Fruit fly (Drosophila melanogaster) whole organism, embryonic: Measurements from ENCODE around the gene mus301.

Experiments
- Awh ChIP-seq: fragments of 200-800 bp; sonication (Bioruptor generic); IDR thresholded peaks from 2 replicates; pipeline ENCODE4, ENCODE4 v1.3.6; 2022; ENCODE audit warnings: missing biosample characterization, missing genetic modification characterization
- BEAF-32 ChIP-seq: fragments of 200-800 bp; sonication (Bioruptor generic); optimal IDR thresholded peaks from 3 replicates; lab custom pipeline; 2017; ENCODE audit warnings: missing biosample characterization, missing genetic modification characterization, mild to moderate bottlenecking, moderate library complexity, missing genetic modification reagents
- Bdp1 ChIP-seq: fragments of 200-800 bp; sonication (Bioruptor generic); optimal IDR thresholded peaks from 3 replicates; lab custom pipeline; 2016; ENCODE audit warnings: missing biosample characterization, missing genetic modification characterization
- CG10462 ChIP-seq: fragments of 200-800 bp; sonication (Bioruptor generic); optimal IDR thresholded peaks from 2 replicates; lab custom pipeline; 2016; ENCODE audit warnings: missing biosample characterization, missing genetic modification characterization
- CG11560 ChIP-seq: fragments of 200-800 bp; sonication (Bioruptor generic); IDR thresholded peaks from 3 replicates; pipeline ENCODE4 v1.3.6; 2022; ENCODE audit warnings: missing biosample characterization, missing genetic modification characterization
- CG13424 ChIP-seq: fragments of 200-800 bp; sonication (Bioruptor generic); optimal IDR thresholded peaks from 2 replicates; lab custom pipeline; 2019; ENCODE audit warnings: missing biosample characterization, mild to moderate bottlenecking, missing genetic modification characterization, moderate library complexity
- CG13775 ChIP-seq: fragments of 200-800 bp; sonication (Bioruptor generic); optimal IDR thresholded peaks from 3 replicates; lab custom pipeline; 2017; ENCODE audit warnings: missing biosample characterization, mild to moderate bottlenecking, missing genetic modification characterization
- CG15479 ChIP-seq: fragments of 200-800 bp; sonication (Bioruptor generic); optimal IDR thresholded peaks from 3 replicates; lab custom pipeline; 2019; ENCODE audit warnings: missing biosample characterization, mild to moderate bottlenecking, missing genetic modification characterization, moderate library complexity
- CG1603 ChIP-seq: fragments of 200-800 bp; sonication (Bioruptor generic); optimal IDR thresholded peaks from 2 replicates; lab custom pipeline; 2019; ENCODE audit warnings: missing biosample characterization, mild to moderate bottlenecking, missing genetic modification characterization, moderate library complexity
- CG17186 ChIP-seq: fragments of 200-800 bp; sonication (Bioruptor generic); optimal IDR thresholded peaks from 3 replicates; lab custom pipeline; 2017; ENCODE audit warnings: missing biosample characterization, missing genetic modification reagents, missing genetic modification characterization
- CG17328 ChIP-seq: fragments of 200-800 bp; sonication (Bioruptor generic); IDR thresholded peaks from 2 replicates; pipeline ENCODE4 v1.3.6; 2022; ENCODE audit warnings: missing biosample characterization, missing genetic modification characterization
- CG18619 ChIP-seq: fragments of 200-800 bp; sonication (Bioruptor generic); optimal IDR thresholded peaks from 3 replicates; lab custom pipeline; 2017; ENCODE audit warnings: missing biosample characterization, mild to moderate bottlenecking, missing genetic modification characterization
- CG2116 ChIP-seq: fragments of 200-800 bp; sonication (Bioruptor generic); optimal IDR thresholded peaks from 3 replicates; lab custom pipeline; 2018; ENCODE audit warnings: missing biosample characterization, mild to moderate bottlenecking, missing genetic modification characterization
- CG2120 ChIP-seq: fragments of 200-800 bp; sonication (Bioruptor generic); optimal IDR thresholded peaks from 3 replicates; lab custom pipeline; 2016; ENCODE audit warnings: missing biosample characterization, missing genetic modification characterization
- CG2129 ChIP-seq: fragments of 200-800 bp; sonication (Bioruptor generic); IDR thresholded peaks from 2 replicates; pipeline ENCODE4 v1.3.6; 2022; ENCODE audit warnings: missing biosample characterization, missing genetic modification characterization; ENCODE audit not compliant: partially characterized antibody
- CG42726 ChIP-seq: fragments of 200-800 bp; sonication (Bioruptor generic); IDR thresholded peaks from 2 replicates; pipeline ENCODE4 v1.3.6; 2022; ENCODE audit warnings: missing biosample characterization, missing genetic modification characterization; ENCODE audit not compliant: partially characterized antibody
- CG7357 ChIP-seq: fragments of 200-800 bp; sonication (Bioruptor generic); IDR thresholded peaks from 3 replicates; pipeline ENCODE4 v1.3.6; 2022; ENCODE audit warnings: missing biosample characterization, missing genetic modification characterization
- CG7839 ChIP-seq: fragments of 200-800 bp; sonication (Bioruptor generic); optimal IDR thresholded peaks from 3 replicates; lab custom pipeline; 2018; ENCODE audit warnings: missing biosample characterization, mild to moderate bottlenecking, missing genetic modification characterization, moderate library complexity
- CG8290 ChIP-seq, 3 experiments: fragments of 200-800 bp; sonication (Bioruptor generic); optimal IDR thresholded peaks; 2 replicates each; lab custom pipeline; 2016 to 2019; ENCODE audit warnings: missing biosample characterization in 3 of 3, missing genetic modification characterization in 3 of 3, mild to moderate bottlenecking in 2 of 3, moderate library complexity in 1 of 3
- CHES-1-like ChIP-seq: fragments of 200-800 bp; sonication (Bioruptor generic); optimal IDR thresholded peaks from 2 replicates; lab custom pipeline; 2016; ENCODE audit warnings: missing biosample characterization, missing genetic modification characterization
- Dll ChIP-seq: fragments of 200-800 bp; sonication (Bioruptor generic); IDR thresholded peaks from 4 replicates; pipeline ENCODE4 v1.3.6; 2022; ENCODE audit warnings: missing biosample characterization, missing genetic modification characterization; ENCODE audit not compliant: partially characterized antibody
- Elba2 ChIP-seq: fragments of 200-800 bp; sonication (Bioruptor generic); optimal IDR thresholded peaks from 3 replicates; lab custom pipeline; 2016; ENCODE audit warnings: missing biosample characterization, missing genetic modification characterization
- Fer1 ChIP-seq: fragments of 200-800 bp; sonication (Bioruptor generic); optimal IDR thresholded peaks from 2 replicates; lab custom pipeline; 2017; ENCODE audit warnings: missing biosample characterization, mild to moderate bottlenecking, missing genetic modification characterization
- Hmr ChIP-seq: fragments of 200-800 bp; sonication (Bioruptor generic); optimal IDR thresholded peaks from 3 replicates; lab custom pipeline; 2017; ENCODE audit warnings: mild to moderate bottlenecking, missing biosample characterization, missing genetic modification reagents, missing genetic modification characterization
- Hr78 ChIP-seq, 2 experiments: fragments of 200-800 bp in 1 of 2; fragments of >200 bp in 1 of 2; sonication (Bioruptor generic) in 1 of 2; optimal IDR thresholded peaks; 2 replicates each; lab custom pipeline; 2017 to 2019; ENCODE audit warnings: missing biosample characterization in 2 of 2, missing genetic modification characterization in 2 of 2, mild to moderate bottlenecking in 1 of 2, moderate library complexity in 1 of 2
- Lpt ChIP-seq: fragments of >200 bp; optimal IDR thresholded peaks from 2 replicates; lab custom pipeline; 2018; ENCODE audit warnings: missing biosample characterization, missing genetic modification characterization
- Max ChIP-seq: fragments of 200-800 bp; sonication (Bioruptor generic); optimal IDR thresholded peaks from 2 replicates; lab custom pipeline; 2016; ENCODE audit warnings: missing biosample characterization, mild to moderate bottlenecking, missing genetic modification characterization
- NfI ChIP-seq: fragments of 200-800 bp; sonication (Bioruptor generic); optimal IDR thresholded peaks from 3 replicates; lab custom pipeline; 2018; ENCODE audit warnings: missing biosample characterization, mild to moderate bottlenecking, missing genetic modification characterization, moderate library complexity
- Scr ChIP-seq: fragments of 200-800 bp; sonication (Bioruptor generic); IDR thresholded peaks from 2 replicates; pipeline ENCODE4 v1.3.6; 2022; ENCODE audit warnings: missing biosample characterization, missing genetic modification characterization; ENCODE audit not compliant: partially characterized antibody
- Spps ChIP-seq: fragments of 200-800 bp; sonication (Bioruptor generic); optimal IDR thresholded peaks from 2 replicates; lab custom pipeline; 2018; ENCODE audit warnings: missing biosample characterization, mild to moderate bottlenecking, missing genetic modification characterization
- Ssrp ChIP-seq: fragments of 200-800 bp; sonication (Bioruptor generic); optimal IDR thresholded peaks from 2 replicates; lab custom pipeline; 2018; ENCODE audit warnings: missing biosample characterization, mild to moderate bottlenecking, missing genetic modification characterization, moderate library complexity
- crol ChIP-seq: fragments of 200-800 bp; sonication (Bioruptor generic); IDR thresholded peaks from 2 replicates; pipeline ENCODE4 v1.3.6; 2022; ENCODE audit warnings: missing biosample characterization, missing genetic modification characterization
- dpn ChIP-seq, 2 experiments: fragments of 200-800 bp; sonication (Bioruptor generic); optimal IDR thresholded peaks; 3 replicates each; lab custom pipeline; 2016; ENCODE audit warnings: missing biosample characterization in 2 of 2, missing genetic modification characterization in 2 of 2
- grau ChIP-seq: fragments of 200-800 bp; optimal IDR thresholded peaks from 3 replicates; lab custom pipeline; 2019; ENCODE audit warnings: missing biosample characterization, mild to moderate bottlenecking, missing genetic modification characterization, moderate library complexity
- gsb ChIP-seq: fragments of 200-800 bp; sonication (Bioruptor generic); IDR thresholded peaks from 2 replicates; pipeline ENCODE4 v1.3.6; 2022; ENCODE audit warnings: missing biosample characterization, missing genetic modification characterization
- nerfin-2 ChIP-seq: fragments of 200-800 bp; sonication (Bioruptor generic); IDR thresholded peaks from 2 replicates; pipeline ENCODE4 v1.3.6; 2022; ENCODE audit warnings: missing biosample characterization, missing genetic modification characterization; ENCODE audit not compliant: partially characterized antibody
- oc ChIP-seq: fragments of 200-800 bp; sonication (Bioruptor generic); optimal IDR thresholded peaks from 2 replicates; lab custom pipeline; 2018; ENCODE audit warnings: missing biosample characterization, mild to moderate bottlenecking, missing genetic modification characterization, moderate library complexity
- peb ChIP-seq: fragments of 200-800 bp; sonication (Bioruptor generic); IDR thresholded peaks from 2 replicates; pipeline ENCODE4 v1.3.6; 2022; ENCODE audit warnings: missing biosample characterization, missing genetic modification characterization
- pum ChIP-seq: fragments of 200-800 bp; sonication (Bioruptor generic); optimal IDR thresholded peaks from 2 replicates; lab custom pipeline; 2016; ENCODE audit warnings: missing biosample characterization, missing genetic modification characterization
- pzg ChIP-seq: fragments of 200-800 bp; sonication (Bioruptor generic); optimal IDR thresholded peaks from 3 replicates; lab custom pipeline; 2018; ENCODE audit warnings: missing biosample characterization, mild to moderate bottlenecking, missing genetic modification characterization, moderate library complexity
- sim ChIP-seq: fragments of 200-800 bp; sonication (Bioruptor generic); IDR thresholded peaks from 2 replicates; pipeline ENCODE4 v1.3.6; 2022; ENCODE audit warnings: missing biosample characterization, missing genetic modification characterization
- stwl ChIP-seq: fragments of 200-800 bp; sonication (Bioruptor generic); optimal IDR thresholded peaks from 3 replicates; lab custom pipeline; 2018; ENCODE audit warnings: missing biosample characterization, mild to moderate bottlenecking, missing genetic modification characterization, moderate library complexity
- tgo ChIP-seq: fragments of 200-800 bp; sonication (Bioruptor generic); IDR thresholded peaks from 3 replicates; pipeline ENCODE4 v1.3.6; 2022; ENCODE audit warnings: missing biosample characterization, missing genetic modification characterization
- tin ChIP-seq: fragments of 200-800 bp; sonication (Bioruptor generic); optimal IDR thresholded peaks from 3 replicates; lab custom pipeline; 2016; ENCODE audit warnings: missing biosample characterization, missing genetic modification characterization
- tna ChIP-seq: fragments of 200-800 bp; sonication (Bioruptor generic); IDR thresholded peaks from 2 replicates; pipeline ENCODE4 v1.3.6; 2022; ENCODE audit warnings: missing biosample characterization, missing genetic modification characterization; ENCODE audit not compliant: partially characterized antibody
- ttk ChIP-seq: fragments of 200-800 bp; sonication (Bioruptor generic); IDR thresholded peaks from 2 replicates; pipeline ENCODE4 v2.1.2; 2022; ENCODE audit warnings: missing biosample characterization, missing genetic modification characterization
- tup ChIP-seq: fragments of 200-800 bp; sonication (Bioruptor generic); optimal IDR thresholded peaks from 2 replicates; lab custom pipeline; 2016; ENCODE audit warnings: missing biosample characterization, mild to moderate bottlenecking, missing genetic modification characterization, moderate library complexity

Gene mus301

DNA sequence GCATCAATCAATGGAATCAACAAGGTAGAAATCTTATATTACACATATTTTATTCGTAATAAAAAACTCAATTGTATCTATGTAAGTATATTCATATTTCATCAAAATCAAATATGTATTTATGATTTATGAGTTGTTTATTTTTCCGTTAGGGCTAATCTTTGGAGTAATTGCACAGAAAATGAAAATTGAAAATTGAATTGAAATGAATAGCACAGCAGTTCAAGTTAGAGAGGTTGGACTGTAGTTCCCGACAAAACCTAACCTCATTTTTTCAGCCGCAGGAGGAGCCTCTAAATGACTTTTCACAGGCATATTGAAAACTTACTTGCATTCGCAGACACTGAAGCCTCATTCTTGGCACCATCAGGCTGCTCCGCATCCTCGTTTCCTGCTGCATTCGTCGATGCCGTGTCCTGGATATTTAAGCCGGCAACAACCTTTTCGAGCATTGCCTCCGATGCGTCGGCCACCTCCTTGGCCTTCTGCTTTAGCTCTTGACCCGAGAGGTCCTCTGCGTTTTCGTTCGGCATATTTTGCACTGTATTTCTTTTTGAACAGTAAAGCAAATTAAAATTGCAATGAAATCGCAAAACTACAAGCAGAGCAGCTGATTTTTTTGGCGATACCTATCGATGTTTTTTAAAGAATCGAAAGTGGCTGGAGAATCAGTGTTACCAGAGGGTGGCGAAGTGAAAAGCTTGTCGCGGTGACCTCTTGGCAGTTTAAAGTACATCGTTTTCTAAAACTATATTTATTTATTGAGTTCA is 40.4 kb downstream of the mus301 start, which contains the start of gene Nmt (continued):
- TF ChIP-seq nerfin-2 (GFP tag; lab: Robert Waterston, UW) (peak; percentile 51; the same call in 1 of the 2 replicates), CG13424 (tag; lab: Kevin White, UChicago) (peak; percentile 18), tgo (GFP tag; lab: Robert Waterston, UW) (no peak), Hmr (peak; percentile 28), tna (GFP tag; lab: Robert Waterston, UW) (peak; percentile 53; the same call in 1 of the 2 replicates), CG8290 (GFP tag; optimal IDR thresholded peaks at IDR 0.05; lab: Kevin White, UChicago) (no peak), CG8290 (tag; optimal IDR thresholded peaks at IDR 0.05; lab: Kevin White, UChicago) (peak in 1 of 2 experiments; percentile 3), Spps (tag; lab: Kevin White, UChicago) (no peak), pum (GFP tag; lab: Kevin White, UChicago) (no peak), BEAF-32 (peak; percentile 84), stwl (tag; lab: Kevin White, UChicago) (peak; percentile 52), CG1603 (tag; lab: Kevin White, UChicago) (peak; percentile 33), CG17186 (no peak), grau (peak; percentile 91), Awh (GFP tag; lab: Robert Waterston, UW) (no peak), Lpt (GFP tag; lab: Kevin White, UChicago) (no peak), sim (GFP tag; lab: Robert Waterston, UW) (no peak), Scr (GFP tag; lab: Robert Waterston, UW) (peak; percentile 75), dpn (GFP tag; optimal IDR thresholded peaks at IDR 0.05; lab: Kevin White, UChicago) (peak in 1 of 2 experiments; percentile 26), Dll (GFP tag; lab: Robert Waterston, UW) (peak; percentile 82), CG42726 (GFP tag; lab: Robert Waterston, UW) (peak; percentile 35; the same call in 1 of the 2 replicates), CG2116 (peak; percentile 11), crol (no peak), Hr78 (GFP tag; optimal IDR thresholded peaks at IDR 0.05; lab: Kevin White, UChicago) (peak in 1 of 2 experiments; percentile 18), CG2120 (peak; percentile 67), CG13775 (peak; percentile 7), CG18619 (GFP tag; lab: Kevin White, UChicago) (no peak), CG7357 (no peak), oc (tag; lab: Kevin White, UChicago) (no peak), NfI (GFP tag; lab: Kevin White, UChicago) (no peak), Fer1 (GFP tag; lab: Kevin White, UChicago) (no peak), Ssrp (tag; lab: Kevin White, UChicago) (no peak), CG7839 (tag; lab: Kevin White, UChicago) (peak; percentile 40), tin (no peak), Max (GFP tag; lab: Kevin White, UChicago) (no peak), gsb (GFP tag; lab: Robert Waterston, UW) (no peak), CG17328 (GFP tag; lab: Robert Waterston, UW) (peak; percentile 29; the same call in 1 of the 2 replicates), peb (GFP tag; lab: Robert Waterston, UW) (no peak), tup (GFP tag; lab: Kevin White, UChicago) (no peak), pzg (GFP tag; lab: Kevin White, UChicago) (peak; percentile 77), CHES-1-like (GFP tag; lab: Kevin White, UChicago) (peak; percentile 3), Elba2 (GFP tag; lab: Kevin White, UChicago) (no peak), CG2129 (GFP tag; lab: Robert Waterston, UW) (peak; percentile 59), ttk (GFP tag; lab: Robert Waterston, UW) (no peak), Bdp1 (GFP tag; lab: Kevin White, UChicago) (no peak), CG15479 (GFP tag; lab: Kevin White, UChicago) (no peak), CG11560 (tag; lab: Robert Waterston, UW) (no peak), CG10462 (GFP tag; lab: Kevin White, UChicago) (no peak)
